Fruit fly (Drosophila melanogaster) S2 (cell line): ENCODE measurements around the gene wge.

ENCODE experiments used
- CG8478 ChIP-seq: fragments of >200 bp; optimal IDR thresholded peaks from 2 replicates; lab custom pipeline; 2018
- CTCF ChIP-seq, 2 experiments: fragments of >200 bp; optimal IDR thresholded peaks; 2 replicates each; lab custom pipeline; 2018

DNA sequence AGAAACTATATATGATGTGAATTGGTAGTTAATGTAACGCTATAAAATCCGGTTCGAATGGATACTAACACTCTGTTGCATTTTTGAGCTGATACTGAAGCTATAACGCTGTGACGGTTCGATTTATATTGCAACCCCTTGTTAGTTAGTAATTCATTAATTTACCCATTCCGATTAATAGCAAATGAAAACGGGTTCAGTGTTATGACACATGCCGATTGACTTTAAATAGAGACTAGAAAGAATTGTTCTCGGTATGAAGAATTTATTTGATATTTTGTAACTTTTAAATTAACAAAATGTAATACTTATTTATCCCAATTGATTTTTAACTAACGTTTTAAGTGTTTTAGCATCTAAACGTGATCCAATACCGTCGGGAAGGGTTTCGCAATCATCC is 47.7 kb upstream of the wge start, which contains the start of gene CG43091:
- no peak for TF ChIP-seq CTCF (optimal IDR thresholded peaks at IDR 0.05; lab: Kevin White, UChicago)
- TF ChIP-seq CG8478 (lab: Kevin White, UChicago), result no peak
